Fruit fly (Drosophila melanogaster) whole organism, embryonic: ENCODE measurements around the gene CG14545.

ENCODE experiments used
- CG10979 ChIP-seq: fragments of 200-800 bp; sonication (Bioruptor generic); optimal IDR thresholded peaks from 2 replicates; lab custom pipeline; 2018; ENCODE audit warnings: missing biosample characterization, mild to moderate bottlenecking, missing genetic modification characterization, moderate library complexity
- CG11456 ChIP-seq: fragments of 200-800 bp; sonication (Bioruptor generic); IDR thresholded peaks from 3 replicates; pipeline ENCODE4 v1.3.6; 2022; ENCODE audit warnings: missing biosample characterization, missing genetic modification characterization
- CG11723 ChIP-seq: fragments of 200-800 bp; sonication (Bioruptor generic); optimal IDR thresholded peaks from 2 replicates; lab custom pipeline; 2017; ENCODE audit warnings: missing biosample characterization, mild to moderate bottlenecking, missing genetic modification characterization
- CG14710 ChIP-seq: fragments of 200-800 bp; sonication (Bioruptor generic); optimal IDR thresholded peaks from 3 replicates; lab custom pipeline; 2019; ENCODE audit warnings: missing biosample characterization, mild to moderate bottlenecking, missing genetic modification characterization, moderate library complexity
- CG14965 ChIP-seq: fragments of 200-800 bp; sonication (Bioruptor generic); optimal IDR thresholded peaks from 2 replicates; lab custom pipeline; 2016; ENCODE audit warnings: missing biosample characterization, missing genetic modification characterization, borderline replicate concordance
- CG15601 ChIP-seq: fragments of 200-800 bp; sonication (Bioruptor generic); optimal IDR thresholded peaks from 3 replicates; lab custom pipeline; 2019; ENCODE audit warnings: missing biosample characterization, mild to moderate bottlenecking, missing genetic modification characterization, moderate library complexity
- CG1602 ChIP-seq: fragments of 200-800 bp; sonication (Bioruptor generic); optimal IDR thresholded peaks from 3 replicates; lab custom pipeline; 2016; ENCODE audit warnings: missing biosample characterization, missing genetic modification characterization
- CG16863 ChIP-seq: fragments of 200-800 bp; sonication (Bioruptor generic); optimal IDR thresholded peaks from 3 replicates; lab custom pipeline; 2016; ENCODE audit warnings: missing biosample characterization, missing genetic modification characterization
- CG17361 ChIP-seq: fragments of 200-800 bp; sonication (Bioruptor generic); IDR thresholded peaks from 3 replicates; pipeline ENCODE4 v1.3.6; 2022; ENCODE audit warnings: missing biosample characterization, missing genetic modification characterization
- CG17385 ChIP-seq: fragments of 200-800 bp; sonication (Bioruptor generic); optimal IDR thresholded peaks from 3 replicates; lab custom pipeline; 2018; ENCODE audit warnings: missing biosample characterization, mild to moderate bottlenecking, missing genetic modification characterization
- CG1792 ChIP-seq: fragments of 200-800 bp; sonication (Bioruptor generic); optimal IDR thresholded peaks from 2 replicates; lab custom pipeline; 2016; ENCODE audit warnings: missing biosample characterization, missing genetic modification characterization
- CG18476 ChIP-seq: fragments of 200-800 bp; sonication (Bioruptor generic); optimal IDR thresholded peaks from 2 replicates; lab custom pipeline; 2016; ENCODE audit warnings: missing biosample characterization, mild to moderate bottlenecking, missing genetic modification characterization
- CG2199 ChIP-seq: fragments of 200-800 bp; sonication (Bioruptor generic); IDR thresholded peaks from 3 replicates; pipeline ENCODE4 v1.3.6; 2022; ENCODE audit warnings: missing biosample characterization, missing genetic modification characterization
- CG4328 ChIP-seq: fragments of 200-800 bp; sonication (Bioruptor generic); optimal IDR thresholded peaks from 3 replicates; lab custom pipeline; 2017; ENCODE audit warnings: missing biosample characterization, missing genetic modification reagents, missing genetic modification characterization
- CG6689 ChIP-seq: fragments of 200-800 bp; sonication (Bioruptor generic); IDR thresholded peaks from 2 replicates; pipeline ENCODE4 v1.3.6; 2022; ENCODE audit warnings: missing biosample characterization, missing genetic modification characterization
- CG6854 ChIP-seq: fragments of 200-800 bp; sonication (Bioruptor generic); optimal IDR thresholded peaks from 3 replicates; lab custom pipeline; 2017; ENCODE audit warnings: missing biosample characterization, mild to moderate bottlenecking, missing genetic modification characterization
- CG7745 ChIP-seq: fragments of 200-800 bp; sonication (Bioruptor generic); optimal IDR thresholded peaks from 2 replicates; lab custom pipeline; 2018; ENCODE audit warnings: missing biosample characterization, mild to moderate bottlenecking, missing genetic modification characterization, moderate library complexity
- CG9817 ChIP-seq: fragments of 200-800 bp; sonication (Bioruptor generic); optimal IDR thresholded peaks from 2 replicates; lab custom pipeline; 2018; ENCODE audit warnings: missing biosample characterization, mild to moderate bottlenecking, missing genetic modification characterization, moderate library complexity
- CoRest ChIP-seq: fragments of 200-800 bp; sonication (Bioruptor generic); optimal IDR thresholded peaks from 3 replicates; lab custom pipeline; 2018; ENCODE audit warnings: missing biosample characterization, mild to moderate bottlenecking, missing genetic modification characterization, moderate library complexity
- Ets65A ChIP-seq: fragments of 200-800 bp; sonication (Bioruptor generic); peaks from one replicate; lab custom pipeline; 2016; ENCODE audit warnings: missing biosample characterization, missing genetic modification characterization
- HLH3B ChIP-seq: fragments of 200-800 bp; sonication (Bioruptor generic); IDR thresholded peaks from 2 replicates; pipeline ENCODE4 v1.3.6; 2022; ENCODE audit warnings: missing biosample characterization, missing genetic modification characterization
- Hmx ChIP-seq: fragments of 200-800 bp; sonication (Bioruptor generic); optimal IDR thresholded peaks from 2 replicates; lab custom pipeline; 2016; ENCODE audit warnings: missing biosample characterization, missing genetic modification characterization
- MTF-1 ChIP-seq: fragments of 200-800 bp; sonication (Bioruptor generic); optimal IDR thresholded peaks from 2 replicates; lab custom pipeline; 2018; ENCODE audit warnings: missing biosample characterization, mild to moderate bottlenecking, missing genetic modification characterization, borderline replicate concordance
- Max ChIP-seq: fragments of 200-800 bp; sonication (Bioruptor generic); optimal IDR thresholded peaks from 2 replicates; lab custom pipeline; 2016; ENCODE audit warnings: missing biosample characterization, mild to moderate bottlenecking, missing genetic modification characterization
- Nf-YA ChIP-seq: fragments of 200-800 bp; sonication (Bioruptor generic); IDR thresholded peaks from 2 replicates; pipeline ENCODE4 v1.3.6; 2022; ENCODE audit warnings: missing biosample characterization, missing genetic modification characterization
- Nf-YB ChIP-seq: fragments of 200-800 bp; sonication (Bioruptor generic); optimal IDR thresholded peaks from 3 replicates; lab custom pipeline; 2019; ENCODE audit warnings: missing biosample characterization, mild to moderate bottlenecking, missing genetic modification characterization, moderate library complexity
- NfI ChIP-seq: fragments of 200-800 bp; sonication (Bioruptor generic); optimal IDR thresholded peaks from 3 replicates; lab custom pipeline; 2018; ENCODE audit warnings: missing biosample characterization, mild to moderate bottlenecking, missing genetic modification characterization, moderate library complexity
- Oli ChIP-seq: fragments of 200-800 bp; sonication (Bioruptor generic); optimal IDR thresholded peaks from 2 replicates; lab custom pipeline; 2018; ENCODE audit warnings: missing biosample characterization, mild to moderate bottlenecking, missing genetic modification characterization, moderate library complexity
- Ptx1 ChIP-seq: fragments of 200-800 bp; sonication (Bioruptor generic); IDR thresholded peaks from 2 replicates; pipeline ENCODE4 v1.3.6; 2022; ENCODE audit warnings: missing biosample characterization, missing genetic modification characterization
- Ssrp ChIP-seq: fragments of 200-800 bp; sonication (Bioruptor generic); optimal IDR thresholded peaks from 2 replicates; lab custom pipeline; 2018; ENCODE audit warnings: missing biosample characterization, mild to moderate bottlenecking, missing genetic modification characterization, moderate library complexity
- Xrp1 ChIP-seq: fragments of 200-800 bp; sonication (Bioruptor generic); IDR thresholded peaks from 2 replicates; pipeline ENCODE4 v1.3.6; 2022; ENCODE audit warnings: missing biosample characterization, missing genetic modification characterization
- dan ChIP-seq: fragments of 200-800 bp; sonication (Bioruptor generic); IDR thresholded peaks from 2 replicates; pipeline ENCODE4 v1.3.6; 2022; ENCODE audit warnings: missing biosample characterization, missing genetic modification characterization
- eyg ChIP-seq: fragments of 200-800 bp; sonication (Bioruptor generic); optimal IDR thresholded peaks from 3 replicates; lab custom pipeline; 2016; ENCODE audit warnings: missing biosample characterization, missing genetic modification characterization
- ind ChIP-seq: fragments of 200-800 bp; sonication (Bioruptor generic); optimal IDR thresholded peaks from 3 replicates; lab custom pipeline; 2016; ENCODE audit warnings: missing biosample characterization, missing genetic modification characterization
- kay ChIP-seq: fragments of 200-800 bp; sonication (Bioruptor generic); optimal IDR thresholded peaks from 2 replicates; lab custom pipeline; 2016; ENCODE audit warnings: missing biosample characterization, missing genetic modification characterization
- lilli ChIP-seq: fragments of 200-800 bp; sonication (Bioruptor generic); optimal IDR thresholded peaks from 3 replicates; lab custom pipeline; 2016; ENCODE audit warnings: missing biosample characterization, missing genetic modification characterization
- mld ChIP-seq: fragments of 200-800 bp; sonication (Bioruptor generic); IDR thresholded peaks from 3 replicates; pipeline ENCODE4 v1.3.6; 2022; ENCODE audit warnings: missing biosample characterization, missing genetic modification characterization; ENCODE audit not compliant: partially characterized antibody
- nau ChIP-seq: fragments of 200-800 bp; sonication (Bioruptor generic); optimal IDR thresholded peaks from 3 replicates; lab custom pipeline; 2017; ENCODE audit warnings: missing biosample characterization, mild to moderate bottlenecking, missing genetic modification characterization, missing genetic modification reagents
- odd ChIP-seq: fragments of 200-800 bp; sonication (Bioruptor generic); optimal IDR thresholded peaks from 2 replicates; lab custom pipeline; 2017; ENCODE audit warnings: missing biosample characterization, mild to moderate bottlenecking, missing genetic modification characterization
- pfk ChIP-seq: fragments of 200-800 bp; sonication (Bioruptor generic); optimal IDR thresholded peaks from 2 replicates; lab custom pipeline; 2018; ENCODE audit warnings: missing biosample characterization, mild to moderate bottlenecking, missing genetic modification characterization, moderate library complexity
- pita ChIP-seq: fragments of 200-800 bp; sonication (Bioruptor generic); optimal IDR thresholded peaks from 2 replicates; lab custom pipeline; 2017; ENCODE audit warnings: missing biosample characterization, mild to moderate bottlenecking, missing genetic modification characterization
- repo ChIP-seq: fragments of 200-800 bp; sonication (Bioruptor generic); optimal IDR thresholded peaks from 2 replicates; lab custom pipeline; 2016; ENCODE audit warnings: missing biosample characterization, missing genetic modification characterization
- rib ChIP-seq: fragments of 200-800 bp; sonication (Bioruptor generic); IDR thresholded peaks from 2 replicates; pipeline ENCODE4 v1.3.6; 2022; ENCODE audit warnings: missing biosample characterization, missing genetic modification characterization
- schlank ChIP-seq: fragments of 200-800 bp; sonication (Bioruptor generic); optimal IDR thresholded peaks from 2 replicates; lab custom pipeline; 2018; ENCODE audit warnings: missing biosample characterization, mild to moderate bottlenecking, missing genetic modification characterization
- tgo ChIP-seq: fragments of 200-800 bp; sonication (Bioruptor generic); IDR thresholded peaks from 3 replicates; pipeline ENCODE4 v1.3.6; 2022; ENCODE audit warnings: missing biosample characterization, missing genetic modification characterization
- trem ChIP-seq: fragments of 200-800 bp; optimal IDR thresholded peaks from 3 replicates; lab custom pipeline; 2019; ENCODE audit warnings: missing biosample characterization, mild to moderate bottlenecking, missing genetic modification characterization, moderate library complexity
- ttk ChIP-seq: fragments of 200-800 bp; sonication (Bioruptor generic); IDR thresholded peaks from 2 replicates; pipeline ENCODE4 v2.1.2; 2022; ENCODE audit warnings: missing biosample characterization, missing genetic modification characterization
- wor ChIP-seq: fragments of 200-800 bp; sonication (Bioruptor generic); IDR thresholded peaks from 2 replicates; pipeline ENCODE4 v1.3.6; 2022; ENCODE audit warnings: missing biosample characterization, missing genetic modification characterization
- yki ChIP-seq: fragments of >200 bp; optimal IDR thresholded peaks from 3 replicates; lab custom pipeline; 2018

Gene CG14545

DNA sequence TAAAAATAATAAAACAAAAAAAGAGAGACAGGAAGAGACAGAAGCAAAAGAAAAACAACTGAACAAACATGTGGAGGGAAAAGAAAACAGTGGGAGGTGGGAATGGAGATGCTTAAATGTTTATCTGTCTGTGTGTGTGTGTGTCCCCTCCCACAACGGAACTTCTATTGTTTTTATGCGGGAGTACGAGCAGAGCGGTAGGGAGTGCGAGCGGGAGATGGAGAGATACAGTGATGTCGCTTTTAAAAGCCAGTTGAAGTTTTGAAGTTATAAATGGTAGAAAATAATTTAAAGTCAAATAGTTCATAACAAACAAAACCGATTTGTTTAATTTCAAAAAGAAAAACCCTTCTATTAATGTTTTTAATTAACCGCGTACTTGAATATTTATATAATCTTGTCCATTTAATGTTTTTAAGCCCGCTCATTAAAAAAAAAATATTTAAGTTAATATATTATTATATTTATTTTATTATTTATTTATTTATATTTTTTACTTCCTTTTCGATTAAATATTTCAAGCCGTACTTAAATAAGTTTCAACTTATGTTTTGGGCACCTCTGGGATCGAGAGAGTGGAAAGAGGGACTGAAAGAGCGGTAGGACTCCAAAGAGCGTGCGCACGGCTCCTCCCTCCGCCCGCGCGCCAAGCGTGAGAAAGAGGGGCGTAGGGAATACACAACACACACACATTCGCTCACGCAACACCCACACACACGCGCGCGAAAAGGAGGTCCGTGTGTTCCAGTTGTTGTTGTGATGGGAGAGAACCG, 29.3 kb upstream of the CG14545 start (continued):
- TF ChIP-seq CG1602 (GFP tag; lab: Kevin White, UChicago), result peak; percentile 31
- TF ChIP-seq CG1792 (GFP tag; lab: Kevin White, UChicago), result no peak
- TF ChIP-seq CG6854 (GFP tag; lab: Kevin White, UChicago), result peak; percentile 51
- peak; percentile 70 for TF ChIP-seq CG10979 (tag; lab: Kevin White, UChicago)
- peak; percentile 22 for TF ChIP-seq NfI (GFP tag; lab: Kevin White, UChicago)
- 0 out of 2 replicates have a peak, but pooled peaks have one; percentile 5 for TF ChIP-seq ttk (GFP tag; lab: Robert Waterston, UW)
- TF ChIP-seq CG6689 (GFP tag; lab: Robert Waterston, UW), result peak; percentile 59
- peak; percentile 72 for TF ChIP-seq CoRest (tag; lab: Kevin White, UChicago)
- peak; percentile 55 for TF ChIP-seq Ssrp (tag; lab: Kevin White, UChicago)
- TF ChIP-seq CG14710, result peak; percentile 64
- peak; percentile 19 for TF ChIP-seq repo (GFP tag; lab: Kevin White, UChicago)
- TF ChIP-seq CG4328, result no peak
- TF ChIP-seq CG17361 (GFP tag; lab: Robert Waterston, UW), result peak; percentile 79
- TF ChIP-seq CG16863, result peak; percentile 14
- TF ChIP-seq wor (GFP tag; lab: Robert Waterston, UW), result 0 out of 2 replicates have a peak, but pooled peaks have one; percentile 17
- no peak for TF ChIP-seq Max (GFP tag; lab: Kevin White, UChicago)
- no peak for TF ChIP-seq dan
- TF ChIP-seq CG7745, result no peak
- peak; percentile 52 for TF ChIP-seq ind
- TF ChIP-seq CG2199 (GFP tag; lab: Robert Waterston, UW), result peak; percentile 12; the same call in 1 of the 3 replicates
- no peak for TF ChIP-seq CG11723
- no peak for TF ChIP-seq pfk
- TF ChIP-seq pita, result no peak
- peak; percentile 22 for TF ChIP-seq lilli
- TF ChIP-seq Oli (tag; lab: Kevin White, UChicago), result peak; percentile 47
- TF ChIP-seq odd (GFP tag; lab: Kevin White, UChicago), result peak; percentile 26
- TF ChIP-seq CG9817 (tag; lab: Kevin White, UChicago), result peak; percentile 24
- no peak for TF ChIP-seq Hmx (GFP tag; lab: Kevin White, UChicago)
- no peak for TF ChIP-seq eyg (GFP tag; lab: Kevin White, UChicago)
- no peak for TF ChIP-seq Ets65A (GFP tag; lab: Kevin White, UChicago)
- TF ChIP-seq Nf-YA (GFP tag; lab: Robert Waterston, UW), result no peak
- TF ChIP-seq CG11456 (GFP tag; lab: Robert Waterston, UW), result no peak
- TF ChIP-seq Ptx1 (GFP tag; lab: Robert Waterston, UW), result 0 out of 2 replicates have a peak, but pooled peaks have one; percentile 29
- TF ChIP-seq kay (GFP tag; lab: Kevin White, UChicago), result no peak
- TF ChIP-seq HLH3B (GFP tag; lab: Robert Waterston, UW), result 0 out of 2 replicates have a peak, but pooled peaks have one; percentile 40
- TF ChIP-seq Xrp1 (GFP tag; lab: Robert Waterston, UW), result peak; percentile 67
- peak; percentile 54 for TF ChIP-seq CG17385 (GFP tag; lab: Kevin White, UChicago)
- TF ChIP-seq nau, result no peak
- TF ChIP-seq trem (tag; lab: Kevin White, UChicago), result peak; percentile 45
- TF ChIP-seq Nf-YB (GFP tag; lab: Kevin White, UChicago), result peak; percentile 37
- 0 out of 3 replicates have a peak, but pooled peaks have one; percentile 36 for TF ChIP-seq tgo (GFP tag; lab: Robert Waterston, UW)
- peak; percentile 16 for TF ChIP-seq MTF-1 (GFP tag; lab: Kevin White, UChicago)
- TF ChIP-seq rib, result peak; percentile 51; the same call in 1 of the 2 replicates
- TF ChIP-seq CG15601, result peak; percentile 63
- peak; percentile 13 for TF ChIP-seq yki (lab: Kevin White, UChicago)
- no peak for TF ChIP-seq mld (GFP tag; lab: Robert Waterston, UW)
- peak; percentile 14 for TF ChIP-seq schlank (tag; lab: Kevin White, UChicago)
- TF ChIP-seq CG18476 (GFP tag; lab: Kevin White, UChicago), result peak; percentile 4
- no peak for TF ChIP-seq CG14965 (GFP tag; lab: Kevin White, UChicago)
